Fruit fly (Drosophila melanogaster): Measurements from ENCODE around the gene CG6638.

Gene CG6638

DNA sequence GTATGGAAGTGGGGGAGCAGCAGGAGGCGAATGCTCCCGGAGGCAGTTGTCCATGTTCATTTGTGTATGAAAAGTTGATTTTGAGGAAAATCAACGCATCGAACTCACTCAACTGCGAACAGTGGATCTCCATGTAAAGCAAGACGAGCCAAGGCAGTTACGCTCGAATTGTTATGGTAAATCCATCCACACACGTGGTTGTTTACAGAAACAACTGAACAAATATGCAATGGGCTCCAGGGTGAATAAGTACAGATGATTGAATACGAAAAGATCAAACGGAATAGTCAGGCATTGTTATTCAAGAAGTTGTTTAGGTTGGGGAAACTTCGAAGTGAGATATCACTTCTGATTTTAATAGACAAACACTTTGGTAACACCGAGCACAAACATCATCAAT, 8.2 kb upstream of the CG6638 start:
- TF ChIP-seq rgr (GFP tag; optimal IDR thresholded peaks at IDR 0.05) (peak; percentile 3), Vsx2 (GFP tag; optimal IDR thresholded peaks at IDR 0.05; ENCODE audit: partially characterized antibody) (no peak), Hr83 (GFP tag; optimal IDR thresholded peaks at IDR 0.05; ENCODE audit: poor library complexity, severe bottlenecking) (peak; percentile 47)

DNA sequence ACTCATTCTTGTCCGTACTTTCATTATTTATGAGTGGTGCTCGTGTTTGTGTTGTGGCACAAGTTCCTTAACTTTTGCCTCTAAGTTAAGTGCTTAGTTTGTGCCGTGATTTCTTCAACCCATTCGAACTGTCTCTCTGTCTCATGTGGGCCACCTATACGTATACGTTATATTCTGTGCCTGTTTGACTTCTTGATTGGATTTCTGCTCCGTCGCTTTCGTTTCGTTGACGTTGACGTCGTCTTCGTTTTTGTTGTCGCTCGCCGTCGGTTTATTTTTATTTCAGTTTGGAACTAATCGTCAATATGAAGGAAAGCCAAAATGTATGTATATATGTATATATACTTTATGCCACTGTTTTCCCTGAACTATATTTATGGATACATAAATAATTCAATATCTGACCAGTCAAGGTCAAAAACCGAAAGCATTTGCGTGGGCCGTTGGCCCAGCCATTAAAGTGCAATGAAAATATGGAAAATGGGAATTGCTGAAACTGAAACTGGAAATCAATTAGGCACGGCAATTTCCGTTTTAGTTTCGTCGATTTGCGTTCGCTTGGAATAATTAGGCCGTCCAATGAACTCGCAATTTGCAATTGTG, 6.3 kb upstream of the CG6638 start:
- no peak for TF ChIP-seq Hr83 (GFP tag; optimal IDR thresholded peaks at IDR 0.05; ENCODE audit: poor library complexity, severe bottlenecking)
- TF ChIP-seq br (GFP tag; optimal IDR thresholded peaks at IDR 0.05), result no peak
- no peak for TF ChIP-seq brk (GFP tag; optimal IDR thresholded peaks at IDR 0.05)
- TF ChIP-seq Abd-B (GFP tag; optimal IDR thresholded peaks at IDR 0.05), result no peak
- no peak for TF ChIP-seq sage (GFP tag; optimal IDR thresholded peaks at IDR 0.05)
- TF ChIP-seq h (GFP tag; optimal IDR thresholded peaks at IDR 0.05), result no peak
- TF ChIP-seq Vsx2 (GFP tag; optimal IDR thresholded peaks at IDR 0.05; ENCODE audit: partially characterized antibody), result no peak
- no peak for TF ChIP-seq CG9705 (GFP tag; optimal IDR thresholded peaks at IDR 0.05)
- TF ChIP-seq N (GFP tag; optimal IDR thresholded peaks at IDR 0.05), result no peak
- no peak for TF ChIP-seq lola (GFP tag; optimal IDR thresholded peaks at IDR 0.05)
- TF ChIP-seq CG32264 (GFP tag; optimal IDR thresholded peaks at IDR 0.05), result no peak
- TF ChIP-seq tai (GFP tag; optimal IDR thresholded peaks at IDR 0.05), result no peak
- TF ChIP-seq CrebA (GFP tag; optimal IDR thresholded peaks at IDR 0.05; ENCODE audit: borderline replicate concordance), result no peak
- TF ChIP-seq jim (GFP tag; optimal IDR thresholded peaks at IDR 0.05), result no peak
- TF ChIP-seq HLH106 (tag; optimal IDR thresholded peaks at IDR 0.05), result no peak
- no peak for TF ChIP-seq Rel (GFP tag; optimal IDR thresholded peaks at IDR 0.05)
- TF ChIP-seq Rel (tag; optimal IDR thresholded peaks at IDR 0.05), result no peak
- TF ChIP-seq sv (GFP tag; optimal IDR thresholded peaks at IDR 0.05), result no peak

DNA sequence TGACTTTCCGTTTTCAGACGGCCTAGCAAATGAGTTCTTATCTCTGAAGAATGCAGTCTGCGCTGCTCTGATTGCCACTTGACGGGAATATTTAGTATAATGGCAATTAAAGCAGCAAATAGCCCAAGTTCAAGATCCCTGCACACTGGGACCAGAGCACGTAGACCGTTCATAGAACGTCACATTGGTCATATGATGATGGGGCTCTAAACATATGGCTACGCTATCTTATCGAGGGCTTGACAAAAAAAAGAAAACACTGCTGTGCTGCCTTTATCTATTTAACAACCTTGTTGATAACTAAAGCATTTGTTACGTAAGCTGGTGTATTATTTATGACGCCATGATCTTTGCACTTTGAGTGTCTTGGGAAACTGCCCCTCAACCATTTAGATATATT, 4.9 kb upstream of the CG6638 start:
- TF ChIP-seq dl (GFP tag; optimal IDR thresholded peaks at IDR 0.05; ENCODE audit: insufficient read depth in 1 of 2, partially characterized antibody in 2 of 2), result no peak
- no peak for TF ChIP-seq Myc (optimal IDR thresholded peaks at IDR 0.05)
- TF ChIP-seq Mio (GFP tag; optimal IDR thresholded peaks at IDR 0.05), result no peak
- TF ChIP-seq Dfd (GFP tag; optimal IDR thresholded peaks at IDR 0.05), result no peak
- no peak for TF ChIP-seq fru (GFP tag; optimal IDR thresholded peaks at IDR 0.05)
- no peak for TF ChIP-seq brk (GFP tag; optimal IDR thresholded peaks at IDR 0.05)
- TF ChIP-seq sage (GFP tag; optimal IDR thresholded peaks at IDR 0.05), result no peak
- peak; percentile 32 for TF ChIP-seq Vsx2 (GFP tag; optimal IDR thresholded peaks at IDR 0.05; ENCODE audit: partially characterized antibody)
- no peak for TF ChIP-seq CG9705 (GFP tag; optimal IDR thresholded peaks at IDR 0.05)
- TF ChIP-seq woc (GFP tag; optimal IDR thresholded peaks at IDR 0.05), result no peak
- TF ChIP-seq sv (GFP tag; optimal IDR thresholded peaks at IDR 0.05), result no peak
- peak; percentile 45 for TF ChIP-seq br (GFP tag; optimal IDR thresholded peaks at IDR 0.05)
- no peak for TF ChIP-seq ey (GFP tag; optimal IDR thresholded peaks at IDR 0.05)
- no peak for TF ChIP-seq pan (optimal IDR thresholded peaks at IDR 0.05)
- TF ChIP-seq CrebA (GFP tag; optimal IDR thresholded peaks at IDR 0.05; ENCODE audit: borderline replicate concordance), result peak; percentile 55
- TF ChIP-seq psq (GFP tag; optimal IDR thresholded peaks at IDR 0.05), result no peak
- no peak for TF ChIP-seq N (GFP tag; optimal IDR thresholded peaks at IDR 0.05)
- no peak for TF ChIP-seq Hr83 (GFP tag; optimal IDR thresholded peaks at IDR 0.05; ENCODE audit: poor library complexity, severe bottlenecking)
- no peak for TF ChIP-seq tai (GFP tag; optimal IDR thresholded peaks at IDR 0.05)
- TF ChIP-seq Sp1 (GFP tag; optimal IDR thresholded peaks at IDR 0.05), result no peak
- no peak for TF ChIP-seq h (GFP tag; optimal IDR thresholded peaks at IDR 0.05)
- TF ChIP-seq CG32264 (GFP tag; optimal IDR thresholded peaks at IDR 0.05), result no peak
- TF ChIP-seq Rel (GFP tag; optimal IDR thresholded peaks at IDR 0.05), result no peak
- TF ChIP-seq Rel (tag; optimal IDR thresholded peaks at IDR 0.05), result no peak
- TF ChIP-seq dmrt93B (GFP tag; optimal IDR thresholded peaks at IDR 0.05), result no peak

DNA sequence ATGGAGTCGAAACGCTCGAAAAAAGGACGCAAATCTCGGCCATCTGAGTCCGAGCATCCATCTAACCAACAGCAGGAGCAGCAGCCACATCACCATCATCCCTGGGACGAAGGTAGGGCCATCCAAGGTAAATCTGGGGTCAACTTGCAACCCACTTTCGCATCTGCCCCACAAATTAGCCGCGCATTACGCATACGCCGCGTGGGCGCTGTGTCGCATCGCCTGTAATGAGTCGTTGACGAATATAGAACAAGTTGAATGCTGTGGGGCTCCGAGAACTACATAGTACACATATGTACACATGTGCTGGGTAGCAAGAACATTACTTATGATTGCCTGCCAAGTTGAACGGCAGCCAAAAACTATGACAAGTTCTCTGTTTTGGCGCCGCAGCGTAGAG, 3.6 kb upstream of the CG6638 start:
- TF ChIP-seq dmrt93B (GFP tag; optimal IDR thresholded peaks at IDR 0.05) (no peak), Dfd (GFP tag; optimal IDR thresholded peaks at IDR 0.05) (no peak), Sp1 (GFP tag; optimal IDR thresholded peaks at IDR 0.05) (no peak), Jra (GFP tag; optimal IDR thresholded peaks at IDR 0.05) (no peak), psq (GFP tag; optimal IDR thresholded peaks at IDR 0.05) (no peak), foxo (GFP tag; optimal IDR thresholded peaks at IDR 0.05) (no peak), brk (GFP tag; optimal IDR thresholded peaks at IDR 0.05) (no peak), dl (GFP tag; optimal IDR thresholded peaks at IDR 0.05; ENCODE audit: insufficient read depth in 1 of 2, partially characterized antibody in 2 of 2) (no peak), dsf (GFP tag; optimal IDR thresholded peaks at IDR 0.05; ENCODE audit: borderline replicate concordance) (no peak)

Measured in whole organism, wandering third instar larva.